Fruit fly (Drosophila melanogaster) whole organism: Measurements from ENCODE around the gene CG3434.
A peak's percentile ranks its signal among the peaks of the same experiment; 100 is the strongest.

Experiments
- CG8478 ChIP-seq: fragments of >200 bp; optimal IDR thresholded peaks from 2 replicates; lab custom pipeline; 2018; ENCODE audit warnings: inconsistent platforms
- Dll ChIP-seq: fragments of >200 bp; optimal IDR thresholded peaks from 2 replicates; lab custom pipeline; 2017
- EcR ChIP-seq, 2 experiments: fragments of >200 bp; optimal IDR thresholded peaks; 2 replicates each; lab custom pipeline; 2017; ENCODE audit warnings: missing biosample characterization in 2 of 2, missing genetic modification characterization in 2 of 2, missing genetic modification reagents in 2 of 2
- pan ChIP-seq: fragments of >200 bp; optimal IDR thresholded peaks from 2 replicates; lab custom pipeline; 2017
- psq ChIP-seq: fragments of >200 bp; optimal IDR thresholded peaks from 2 replicates; lab custom pipeline; 2017
- usp ChIP-seq: fragments of >200 bp; optimal IDR thresholded peaks from 2 replicates; lab custom pipeline; 2017; ENCODE audit warnings: missing biosample characterization, missing genetic modification characterization, mixed read lengths

CG3434 gene

DNA sequence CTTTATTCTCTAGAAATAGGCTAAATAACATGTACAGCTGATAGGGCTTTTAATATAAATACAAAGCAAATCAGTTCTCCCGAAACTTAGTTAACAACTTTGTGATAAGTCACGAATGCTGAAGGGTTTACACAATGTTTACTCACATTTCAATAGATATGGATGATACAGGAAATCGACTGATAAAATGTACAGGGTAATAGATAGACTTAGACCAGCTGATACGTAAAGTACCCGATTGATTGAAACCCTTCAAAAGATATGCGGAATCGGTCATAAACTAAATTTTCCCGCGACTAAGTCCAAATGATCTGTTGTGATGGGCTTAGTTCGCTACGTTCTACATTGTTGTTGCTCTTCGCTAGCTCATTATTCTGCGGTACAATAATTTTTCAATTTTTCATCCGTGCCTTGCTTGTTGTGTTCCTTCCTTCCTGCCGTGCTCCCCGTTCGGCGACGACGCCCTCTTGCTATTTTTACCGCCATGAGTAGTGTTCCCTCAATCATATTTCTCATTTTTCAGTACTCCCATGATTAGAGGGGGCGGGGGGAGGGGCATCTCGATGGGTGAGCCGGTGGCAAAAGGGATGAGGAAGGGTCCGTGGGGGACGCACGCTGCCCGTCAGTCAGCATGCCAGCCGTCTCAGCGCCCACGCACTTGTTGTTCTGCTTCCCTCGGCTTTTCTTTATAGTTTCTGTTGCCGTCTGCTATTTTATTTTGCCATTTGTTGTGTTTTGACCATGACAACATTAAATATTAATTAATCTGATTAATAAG, 27.6 kb downstream of the CG3434 start:
- TF ChIP-seq usp (GFP tag; lab: Kevin White, UChicago) (no peak), psq (lab: Kevin White, UChicago) (no peak), Dll (lab: Kevin White, UChicago) (no peak), EcR (GFP tag; optimal IDR thresholded peaks at IDR 0.05; lab: Kevin White, UChicago) (no peak), pan (lab: Kevin White, UChicago) (no peak), CG8478 (lab: Kevin White, UChicago) (no peak)

DNA sequence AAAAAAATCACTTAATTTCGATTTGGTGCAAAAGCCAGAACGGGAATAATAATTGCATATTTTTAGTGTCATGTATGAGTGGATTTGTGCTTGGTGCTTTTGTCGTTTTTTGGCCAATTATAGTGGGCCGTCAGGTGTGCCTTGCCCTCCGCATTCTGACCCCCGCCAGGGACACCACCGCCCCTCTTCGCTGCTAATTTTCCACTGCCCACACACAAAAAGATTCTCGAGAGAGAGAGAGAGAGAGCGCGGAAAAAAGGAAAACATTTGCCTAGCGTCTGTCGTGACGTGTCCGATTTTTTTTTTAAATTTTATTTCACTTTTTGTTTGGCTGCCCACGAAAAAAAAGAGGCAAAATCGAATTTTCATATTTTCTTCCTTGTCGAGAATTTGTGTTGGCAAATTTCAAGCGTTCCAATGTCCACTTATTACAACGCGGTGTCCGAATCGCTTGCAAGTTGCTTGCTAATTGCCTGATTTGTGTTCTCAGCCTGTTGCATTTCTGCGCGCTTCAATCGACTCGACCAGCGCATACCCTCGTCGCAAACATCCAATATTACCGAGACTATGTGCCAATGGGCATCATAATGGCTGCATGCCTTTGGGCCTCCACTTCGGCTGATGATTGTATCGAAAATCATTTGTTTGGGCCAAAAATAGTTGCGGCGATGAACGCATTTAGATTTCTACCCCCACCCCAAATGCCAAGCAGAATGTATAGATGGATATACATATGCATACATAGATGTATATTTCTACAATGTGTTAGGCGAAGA, 28.6 kb downstream of the CG3434 start:
- TF ChIP-seq psq (lab: Kevin White, UChicago) (no peak), Dll (lab: Kevin White, UChicago) (no peak), pan (lab: Kevin White, UChicago) (peak; percentile 4)

DNA sequence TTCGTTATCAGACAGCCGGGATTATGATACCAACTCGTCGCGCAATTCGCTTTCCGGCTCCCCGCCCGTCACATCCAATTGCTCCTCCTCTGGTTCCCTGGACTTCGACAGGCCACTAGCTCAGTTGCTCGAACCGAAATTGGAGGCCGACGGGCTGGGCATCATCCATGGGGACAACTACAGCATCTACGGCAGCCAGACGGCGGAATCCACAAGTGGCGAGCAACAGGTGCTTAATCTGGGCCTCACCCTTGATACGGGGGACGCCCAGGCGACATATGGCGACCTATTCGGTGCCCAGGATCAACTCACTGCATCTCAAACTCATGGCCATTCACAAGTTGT, 30.0 kb downstream of the CG3434 start:
- TF ChIP-seq psq (lab: Kevin White, UChicago), result no peak
- TF ChIP-seq CG8478 (lab: Kevin White, UChicago), result no peak
- TF ChIP-seq usp (GFP tag; lab: Kevin White, UChicago), result no peak
- TF ChIP-seq Dll (lab: Kevin White, UChicago), result no peak
- TF ChIP-seq pan (lab: Kevin White, UChicago), result no peak
- no peak for TF ChIP-seq EcR (GFP tag; optimal IDR thresholded peaks at IDR 0.05; lab: Kevin White, UChicago)

DNA sequence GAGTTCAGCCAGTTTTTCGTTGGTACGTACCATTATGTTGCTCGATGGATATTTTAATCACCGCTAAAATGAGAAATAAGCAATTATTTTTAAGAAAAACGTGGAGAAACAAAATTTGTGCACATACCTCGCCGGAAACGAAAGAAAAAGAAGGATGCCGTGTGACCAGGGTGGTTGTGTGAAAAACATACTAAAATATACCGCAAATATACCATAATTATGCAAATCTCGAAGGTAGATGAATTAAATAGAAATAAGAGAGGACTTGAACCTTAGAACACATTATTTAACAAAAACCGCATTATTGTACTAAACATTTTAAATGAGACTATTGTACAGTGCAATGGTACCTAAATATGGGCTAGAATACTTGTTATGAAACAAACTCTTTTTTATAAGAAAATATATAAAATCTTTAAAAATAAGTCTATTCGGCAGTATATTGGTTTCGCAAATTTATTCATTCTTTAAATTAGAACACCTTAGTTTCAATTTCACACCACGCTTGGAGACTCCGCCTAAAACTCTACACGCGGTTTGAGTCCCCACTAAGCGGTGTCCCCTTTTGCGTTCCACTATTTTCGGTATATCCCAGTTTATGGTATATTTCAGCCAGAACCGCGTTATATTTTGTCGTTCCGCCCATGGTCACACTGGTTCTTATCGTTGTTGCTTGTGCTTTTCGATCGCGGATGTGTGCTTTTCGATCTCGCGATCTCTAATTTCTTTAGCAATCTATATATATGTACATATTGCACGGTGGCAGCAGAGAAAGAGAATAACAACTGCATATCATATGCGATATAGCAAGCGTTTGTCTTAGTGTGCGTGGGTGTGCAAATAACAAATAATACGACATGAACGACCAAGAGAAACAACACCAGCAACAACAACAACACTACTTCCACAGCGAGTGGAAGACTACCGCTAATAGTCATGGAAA, 30.7 kb downstream of the CG3434 start, which contains the start of the genes RpS17 and MTF-1:
RpS17 (minus strand) TSS at position 157 of the 943 bp plus-strand sequence.
MTF-1 (plus strand) TSS at position 648 of the 943 bp plus-strand sequence.
- no peak for TF ChIP-seq EcR (GFP tag; optimal IDR thresholded peaks at IDR 0.05; lab: Kevin White, UChicago)
- TF ChIP-seq usp (GFP tag; lab: Kevin White, UChicago), result no peak
- no peak for TF ChIP-seq psq (lab: Kevin White, UChicago)
- TF ChIP-seq pan (lab: Kevin White, UChicago), result no peak
- no peak for TF ChIP-seq Dll (lab: Kevin White, UChicago)
- no peak for TF ChIP-seq CG8478 (lab: Kevin White, UChicago)

DNA sequence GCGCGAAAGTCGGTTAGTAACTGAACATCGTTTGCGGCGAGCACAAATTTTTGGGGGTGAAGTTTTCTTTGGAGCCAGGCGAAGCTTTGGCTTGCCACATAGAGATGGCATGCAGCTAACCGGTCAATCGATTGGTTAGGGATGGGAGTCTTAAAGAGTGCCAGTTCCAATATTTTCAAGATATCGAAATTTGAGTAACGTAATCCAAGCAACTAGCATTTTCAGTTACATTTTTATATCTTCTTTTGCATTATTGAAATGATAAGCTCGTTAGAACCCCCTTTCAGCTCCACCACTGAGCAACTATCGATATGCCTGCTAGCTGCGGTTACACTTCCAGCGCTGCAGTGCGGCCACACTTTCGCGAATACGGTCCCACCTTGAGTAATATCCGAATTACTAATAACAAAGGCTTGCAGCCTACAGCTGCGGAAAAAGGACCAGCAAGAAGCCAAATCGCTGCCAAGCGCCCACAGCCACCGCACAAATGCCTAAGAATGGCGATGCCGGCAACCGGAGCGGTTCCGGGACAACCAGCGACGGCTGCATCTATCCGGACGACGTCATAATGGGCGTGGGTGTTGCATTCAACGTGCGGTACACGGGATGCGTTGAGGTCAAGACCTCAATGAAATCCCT, 33.8 kb downstream of the CG3434 start, which contains the start of the genes Atat and Shc:
Atat (minus strand) TSS at position 103 of the 639 bp plus-strand sequence.
Shc (plus strand) TSS at position 355 of the 639 bp plus-strand sequence.
- TF ChIP-seq Dll (lab: Kevin White, UChicago) (no peak), CG8478 (lab: Kevin White, UChicago) (no peak), EcR (GFP tag; optimal IDR thresholded peaks at IDR 0.05; lab: Kevin White, UChicago) (no peak)

DNA sequence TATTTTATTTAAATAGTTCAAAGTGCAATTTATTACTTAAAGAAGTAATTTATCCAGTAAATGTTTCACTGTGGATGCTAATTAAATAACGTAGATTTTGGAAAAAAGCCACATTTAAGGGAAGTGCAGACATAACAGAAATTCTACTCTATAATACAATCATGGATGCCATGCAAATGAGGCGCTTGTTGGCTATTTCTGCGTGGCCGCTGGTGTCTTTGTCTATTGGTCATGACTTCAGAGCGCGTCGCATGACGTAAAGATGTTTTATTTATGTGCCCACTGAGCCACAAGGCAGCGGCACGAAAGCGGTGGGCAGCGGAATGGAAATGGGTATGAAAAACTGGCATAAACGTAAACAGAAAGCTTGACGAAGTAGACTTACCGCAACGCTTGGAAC, 34.8 kb downstream of the CG3434 start:
- TF ChIP-seq usp (GFP tag; lab: Kevin White, UChicago), result no peak
- no peak for TF ChIP-seq pan (lab: Kevin White, UChicago)
- TF ChIP-seq CG8478 (lab: Kevin White, UChicago), result no peak
- no peak for TF ChIP-seq psq (lab: Kevin White, UChicago)
- no peak for TF ChIP-seq Dll (lab: Kevin White, UChicago)
- TF ChIP-seq EcR (GFP tag; optimal IDR thresholded peaks at IDR 0.05; lab: Kevin White, UChicago), result no peak

DNA sequence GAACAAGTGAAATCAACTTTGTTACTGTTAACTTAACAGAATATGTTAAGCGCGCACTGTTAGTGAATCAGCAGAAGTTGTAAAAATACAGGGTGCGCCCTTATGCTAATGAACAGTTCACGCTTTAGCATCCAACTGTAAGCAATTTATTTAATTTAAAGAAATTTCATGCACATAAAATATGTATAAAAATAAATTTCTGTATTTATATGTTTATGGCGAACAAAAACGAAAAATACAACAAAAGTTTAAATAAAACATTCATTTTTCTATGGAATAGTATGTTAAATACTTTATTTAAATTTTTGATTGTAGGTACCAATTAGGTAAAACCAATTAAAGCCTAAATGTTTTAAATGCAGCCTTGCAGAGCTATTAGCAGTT, 36.1 kb downstream of the CG3434 start:
- no peak for TF ChIP-seq usp (GFP tag; lab: Kevin White, UChicago)
- TF ChIP-seq CG8478 (lab: Kevin White, UChicago), result no peak
- TF ChIP-seq Dll (lab: Kevin White, UChicago), result no peak
- TF ChIP-seq EcR (GFP tag; optimal IDR thresholded peaks at IDR 0.05; lab: Kevin White, UChicago), result no peak
- no peak for TF ChIP-seq psq (lab: Kevin White, UChicago)
- no peak for TF ChIP-seq pan (lab: Kevin White, UChicago)

DNA sequence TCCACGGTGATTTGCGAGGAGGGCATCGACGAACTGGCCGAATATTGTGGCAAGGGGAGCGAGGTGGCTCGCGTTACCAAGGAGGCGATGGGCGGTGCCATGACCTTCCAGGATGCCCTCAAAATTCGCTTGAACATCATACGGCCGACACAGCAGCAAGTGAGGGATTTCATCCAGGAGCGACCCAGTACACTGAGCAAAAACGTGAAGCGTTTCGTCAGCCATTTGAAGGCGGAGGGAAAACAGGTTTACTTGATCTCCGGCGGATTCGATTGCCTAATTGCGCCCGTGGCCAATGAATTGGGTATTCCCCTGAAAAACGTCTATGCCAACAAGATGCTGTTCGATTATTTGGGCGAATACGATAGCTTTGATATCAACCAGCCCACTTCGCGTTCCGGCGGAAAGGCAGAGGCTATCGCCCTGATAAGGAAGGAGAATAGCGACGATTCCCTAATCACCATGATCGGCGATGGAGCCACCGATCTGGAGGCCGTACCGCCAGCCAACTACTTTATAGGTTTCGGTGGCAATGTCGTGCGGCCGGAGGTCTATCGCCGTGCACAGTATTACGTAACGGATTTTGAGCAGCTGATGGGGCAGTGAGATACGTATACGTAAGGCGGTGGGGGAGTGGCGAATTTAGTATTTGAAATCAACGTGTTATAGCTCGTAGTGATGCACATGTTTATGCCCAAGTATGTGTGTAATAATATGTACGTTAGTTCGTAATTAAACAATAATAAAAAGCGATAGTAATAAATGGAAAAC, 36.7 kb downstream of the CG3434 start:
- TF ChIP-seq EcR (GFP tag; optimal IDR thresholded peaks at IDR 0.05; lab: Kevin White, UChicago) (no peak), pan (lab: Kevin White, UChicago) (no peak), CG8478 (lab: Kevin White, UChicago) (no peak), Dll (lab: Kevin White, UChicago) (no peak), usp (GFP tag; lab: Kevin White, UChicago) (no peak), psq (lab: Kevin White, UChicago) (no peak)

DNA sequence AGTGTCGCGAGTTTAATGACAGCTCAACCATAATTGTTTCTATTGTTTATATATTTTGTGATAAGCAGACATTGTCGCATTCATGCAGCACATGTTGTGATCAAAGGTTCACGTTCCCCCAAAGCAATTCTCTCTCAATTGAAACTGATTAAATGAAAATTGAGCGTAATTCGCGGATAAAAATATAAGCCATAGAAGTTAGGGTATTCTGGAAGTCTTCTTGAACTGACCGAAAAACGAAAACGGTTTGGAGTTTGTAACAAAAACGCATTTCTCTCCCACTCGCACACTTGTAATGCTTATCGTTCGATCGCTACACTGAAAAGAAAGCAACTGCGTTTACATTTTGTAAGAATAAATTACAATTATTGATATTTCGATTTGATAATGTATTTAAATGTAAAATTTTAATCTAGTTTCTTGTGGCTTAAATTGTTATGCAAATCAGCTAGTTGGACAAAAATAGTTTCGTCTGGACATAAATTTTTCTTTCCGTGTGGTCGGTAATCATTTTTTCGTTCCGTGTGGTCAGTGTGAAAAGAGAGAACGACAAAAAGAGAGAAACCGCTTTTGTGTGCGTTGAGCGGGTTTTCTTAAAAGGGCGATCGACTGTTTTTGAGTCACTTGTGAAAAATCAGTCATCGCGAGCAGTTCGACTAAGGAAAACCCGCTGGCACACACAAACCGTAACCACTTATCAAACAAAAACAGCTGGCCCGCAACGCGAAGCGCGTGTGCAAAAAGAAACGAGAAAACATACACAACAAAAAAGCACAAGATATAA, 37.8 kb downstream of the CG3434 start, which contains the start of gene aay:
aay (plus strand) TSS at position 618 of the 784 bp plus-strand sequence.
- TF ChIP-seq CG8478 (lab: Kevin White, UChicago) (no peak), psq (lab: Kevin White, UChicago) (no peak), usp (GFP tag; lab: Kevin White, UChicago) (no peak), Dll (lab: Kevin White, UChicago) (no peak), EcR (GFP tag; optimal IDR thresholded peaks at IDR 0.05; lab: Kevin White, UChicago) (no peak), pan (lab: Kevin White, UChicago) (no peak)
